Fruit fly (Drosophila melanogaster): ENCODE data around the gene Saysd1.
A peak's percentile ranks its signal among the peaks of the same experiment; 100 is the strongest.

The Saysd1 gene

DNA sequence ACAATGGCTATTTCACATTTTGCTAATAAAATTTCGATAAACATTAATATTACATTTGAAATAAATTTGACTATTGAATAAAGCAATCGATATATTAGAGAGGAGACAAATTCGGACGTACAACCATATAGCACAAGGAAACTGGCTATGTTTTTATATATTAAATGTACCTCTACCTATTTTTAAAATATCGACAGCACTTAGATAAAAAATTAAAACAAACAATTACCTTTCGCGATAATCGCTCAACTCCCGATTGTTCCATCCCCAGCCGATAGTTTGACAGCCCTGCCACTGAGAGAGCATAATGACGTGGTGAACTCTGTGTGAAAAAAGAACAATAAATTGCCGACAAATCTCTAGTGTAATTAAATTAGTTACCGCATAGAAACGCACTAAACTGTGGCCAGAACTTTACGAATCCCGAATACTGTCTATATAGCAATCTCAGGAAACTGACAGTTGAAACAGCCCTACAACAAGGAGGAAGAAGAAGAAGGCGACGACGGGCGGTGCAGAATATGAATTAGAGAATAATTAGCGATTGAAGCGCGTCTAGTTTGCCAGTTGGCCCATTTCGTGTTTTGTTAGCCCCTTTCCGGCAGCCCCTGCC lies 43.7 kb upstream of the Saysd1 start, which contains the start of gene CG11857 (continued):
- TF ChIP-seq Sin3A (optimal IDR thresholded peaks at IDR 0.05) = peak; percentile 47
- TF ChIP-seq seq (GFP tag; IDR thresholded peaks at IDR 0.05) = peak; percentile 97
- peak; percentile 96 for TF ChIP-seq schlank (tag; optimal IDR thresholded peaks at IDR 0.05)
- peak; percentile 99 for TF ChIP-seq zen2 (GFP tag; IDR thresholded peaks at IDR 0.05; ENCODE audit: partially characterized antibody)
- peak; percentile 98 for TF ChIP-seq mld (GFP tag; IDR thresholded peaks at IDR 0.05; ENCODE audit: partially characterized antibody)
- peak; percentile 97 for TF ChIP-seq Atf-2 (GFP tag; optimal IDR thresholded peaks at IDR 0.05)
- TF ChIP-seq CG6765 (GFP tag; optimal IDR thresholded peaks at IDR 0.05) = peak; percentile 87
- TF ChIP-seq Dref (GFP tag; IDR thresholded peaks at IDR 0.05) = peak; percentile 81
- peak; percentile 66 for TF ChIP-seq CG9797 (GFP tag; optimal IDR thresholded peaks at IDR 0.05)
- TF ChIP-seq Taf1 (GFP tag; IDR thresholded peaks at IDR 0.05) = peak; percentile 97
- peak; percentile 99 for TF ChIP-seq CG11456 (GFP tag; IDR thresholded peaks at IDR 0.05)
- TF ChIP-seq Scr (GFP tag; IDR thresholded peaks at IDR 0.05; ENCODE audit: partially characterized antibody) = peak; percentile 100
- peak; percentile 97 for TF ChIP-seq CG32767 (GFP tag; IDR thresholded peaks at IDR 0.05)
- TF ChIP-seq slou (GFP tag; optimal IDR thresholded peaks at IDR 0.05) = peak; percentile 98
- peak; percentile 99 for TF ChIP-seq CG4730 (GFP tag; IDR thresholded peaks at IDR 0.05)
- TF ChIP-seq ac (GFP tag; optimal IDR thresholded peaks at IDR 0.05) = peak; percentile 89
- peak; percentile 93 for TF ChIP-seq NK7.1 (GFP tag; optimal IDR thresholded peaks at IDR 0.05)
- peak; percentile 93 for TF ChIP-seq onecut (GFP tag; IDR thresholded peaks at IDR 0.05)
- TF ChIP-seq CG8944 (GFP tag; optimal IDR thresholded peaks at IDR 0.05) = peak; percentile 97
- peak; percentile 97 for TF ChIP-seq CG16815 (GFP tag; optimal IDR thresholded peaks at IDR 0.05)
- TF ChIP-seq trh (GFP tag; optimal IDR thresholded peaks at IDR 0.05) = peak; percentile 97
- peak; percentile 99 for TF ChIP-seq Gug (GFP tag; IDR thresholded peaks at IDR 0.05)
- TF ChIP-seq mam (GFP tag; optimal IDR thresholded peaks at IDR 0.05) = peak; percentile 99
- peak; percentile 99 for TF ChIP-seq CG14667 (GFP tag; IDR thresholded peaks at IDR 0.05)
- TF ChIP-seq nmo (GFP tag; optimal IDR thresholded peaks at IDR 0.05) = peak; percentile 99
- TF ChIP-seq HHEX (GFP tag; optimal IDR thresholded peaks at IDR 0.05) = peak; percentile 96
- TF ChIP-seq knrl (GFP tag; IDR thresholded peaks at IDR 0.05; ENCODE audit: partially characterized antibody) = peak; percentile 100
- peak; percentile 99 for TF ChIP-seq CG6272 (GFP tag; IDR thresholded peaks at IDR 0.05)
- peak; percentile 100 for TF ChIP-seq sens (GFP tag)
- peak; percentile 89 for TF ChIP-seq odd (GFP tag; optimal IDR thresholded peaks at IDR 0.05)
- peak; percentile 98 for TF ChIP-seq NfI (GFP tag; optimal IDR thresholded peaks at IDR 0.05)
- peak; percentile 95 for TF ChIP-seq tap (tag; optimal IDR thresholded peaks at IDR 0.05)
- peak; percentile 92 for TF ChIP-seq ATbp (GFP tag; optimal IDR thresholded peaks at IDR 0.05)
- TF ChIP-seq emc (GFP tag; optimal IDR thresholded peaks at IDR 0.05) = peak; percentile 94
- TF ChIP-seq eve (GFP tag; optimal IDR thresholded peaks at IDR 0.05) = peak in 1 of 2 experiments; percentile 54
- TF ChIP-seq CG10366 (GFP tag; IDR thresholded peaks at IDR 0.05) = peak; percentile 99
- TF ChIP-seq slp2 (GFP tag; optimal IDR thresholded peaks at IDR 0.05) = peak; percentile 96
- TF ChIP-seq sima (GFP tag; optimal IDR thresholded peaks at IDR 0.05) = peak; percentile 90
- peak; percentile 99 for TF ChIP-seq CG12659 (GFP tag; optimal IDR thresholded peaks at IDR 0.05)
- TF ChIP-seq Jarid2 (GFP tag; optimal IDR thresholded peaks at IDR 0.05) = peak; percentile 84
- peak; percentile 80 for TF ChIP-seq nom (GFP tag; optimal IDR thresholded peaks at IDR 0.05)
- no peak for TF ChIP-seq CG8478 (optimal IDR thresholded peaks at IDR 0.05)
- peak; percentile 99 for TF ChIP-seq Ptx1 (GFP tag; IDR thresholded peaks at IDR 0.05)
- TF ChIP-seq scrt (GFP tag; optimal IDR thresholded peaks at IDR 0.05) = peak; percentile 87
- peak; percentile 98 for TF ChIP-seq CG8924 (tag; optimal IDR thresholded peaks at IDR 0.05)
- TF ChIP-seq p53 (GFP tag; optimal IDR thresholded peaks at IDR 0.05) = peak; percentile 93
- peak; percentile 91 for TF ChIP-seq BtbVII (GFP tag; optimal IDR thresholded peaks at IDR 0.05)
- peak in 1 of 3 experiments; percentile 91 for TF ChIP-seq Stat92E (GFP tag; optimal IDR thresholded peaks at IDR 0.05)
- peak; percentile 90 for TF ChIP-seq CG17912 (GFP tag; optimal IDR thresholded peaks at IDR 0.05)
- peak; percentile 97 for TF ChIP-seq CG13123 (GFP tag; optimal IDR thresholded peaks at IDR 0.05)
- peak; percentile 99 for TF ChIP-seq CG2889 (GFP tag; IDR thresholded peaks at IDR 0.05)

Data from whole organism, embryonic.